Fruit fly (Drosophila melanogaster) whole organism, pupa: ENCODE data around the gene Sgf11.

Experiments used
- CG10348 ChIP-seq: fragments of 200-800 bp; sonication (Bioruptor generic); IDR thresholded peaks from 2 replicates; pipeline ENCODE4 v1.3.6; 2022; ENCODE audit warnings: missing biosample characterization, missing genetic modification characterization
- CG12605 ChIP-seq: fragments of 200-800 bp; sonication (Bioruptor generic); IDR thresholded peaks from 2 replicates; pipeline ENCODE4 v1.3.6; 2022; ENCODE audit warnings: missing biosample characterization, missing genetic modification characterization
- CG13204 ChIP-seq: fragments of 200-800 bp; sonication (Bioruptor generic); optimal IDR thresholded peaks from 2 replicates; lab custom pipeline; 2018; ENCODE audit warnings: missing biosample characterization, mild to moderate bottlenecking, missing genetic modification characterization, moderate library complexity
- CG14655 ChIP-seq: fragments of 200-800 bp; sonication (Bioruptor generic); optimal IDR thresholded peaks from 3 replicates; lab custom pipeline; 2017; ENCODE audit warnings: mild to moderate bottlenecking, missing biosample characterization, missing genetic modification reagents, missing genetic modification characterization
- CG15710 ChIP-seq: fragments of 200-800 bp; sonication (Bioruptor generic); optimal IDR thresholded peaks from 2 replicates; lab custom pipeline; 2018; ENCODE audit warnings: missing biosample characterization, mild to moderate bottlenecking, missing genetic modification characterization, moderate library complexity
- CG17806 ChIP-seq: fragments of 200-800 bp; sonication (Bioruptor generic); optimal IDR thresholded peaks from 2 replicates; lab custom pipeline; 2018; ENCODE audit warnings: missing biosample characterization, mild to moderate bottlenecking, missing genetic modification characterization, moderate library complexity
- CG32121 ChIP-seq: fragments of 200-800 bp; sonication (Bioruptor generic); IDR thresholded peaks from 2 replicates; pipeline ENCODE4 v1.3.6; 2022; ENCODE audit warnings: missing biosample characterization, missing genetic modification characterization
- CG8159 ChIP-seq: fragments of 200-800 bp; sonication (Bioruptor generic); optimal IDR thresholded peaks from 3 replicates; lab custom pipeline; 2018; ENCODE audit warnings: missing biosample characterization, mild to moderate bottlenecking, missing genetic modification characterization, moderate library complexity
- D1 ChIP-seq: fragments of 200-800 bp; sonication (Bioruptor generic); optimal IDR thresholded peaks from 2 replicates; lab custom pipeline; 2018; ENCODE audit warnings: missing biosample characterization, mild to moderate bottlenecking, missing genetic modification characterization, moderate library complexity
- EcR ChIP-seq: fragments of 200-800 bp; sonication (Bioruptor generic); optimal IDR thresholded peaks from 3 replicates; lab custom pipeline; 2019; ENCODE audit warnings: missing biosample characterization, missing genetic modification characterization, mild to moderate bottlenecking, moderate library complexity, missing genetic modification reagents
- Pif1A ChIP-seq: fragments of 200-800 bp; sonication (Bioruptor generic); optimal IDR thresholded peaks from 3 replicates; lab custom pipeline; 2016; ENCODE audit warnings: missing biosample characterization, missing genetic modification characterization
- Snoo ChIP-seq: fragments of 200-800 bp; sonication (Bioruptor generic); optimal IDR thresholded peaks from 3 replicates; lab custom pipeline; 2017; ENCODE audit warnings: missing biosample characterization, mild to moderate bottlenecking, missing genetic modification characterization, inconsistent platforms
- fd96Ca ChIP-seq: fragments of 200-800 bp; sonication (Bioruptor generic); IDR thresholded peaks from 3 replicates; pipeline ENCODE4 v1.3.6; 2022; ENCODE audit warnings: missing biosample characterization, missing genetic modification characterization
- rn ChIP-seq: fragments of 200-800 bp; sonication (Bioruptor generic); IDR thresholded peaks from 2 replicates; pipeline ENCODE4 v1.3.6; 2022; ENCODE audit warnings: missing biosample characterization, missing genetic modification characterization

- TF ChIP-seq EcR (GFP tag; lab: Kevin White, UChicago) (no peak), Snoo (tag; lab: Kevin White, UChicago) (no peak), fd96Ca (GFP tag; lab: Robert Waterston, UW) (no peak), CG8159 (no peak), rn (GFP tag; lab: Robert Waterston, UW) (no peak), CG13204 (no peak), Pif1A (GFP tag; lab: Kevin White, UChicago) (no peak), CG12605 (GFP tag; lab: Robert Waterston, UW) (no peak), CG15710 (no peak), CG17806 (tag; lab: Kevin White, UChicago) (no peak), CG10348 (GFP tag; lab: Robert Waterston, UW) (no peak), CG32121 (GFP tag; lab: Robert Waterston, UW) (no peak), CG14655 (no peak), D1 (tag; lab: Kevin White, UChicago) (no peak)
These were observed 16.0 kb downstream of the Sgf11 start for dm6 chr3L:18665594-18665993.
